Worm (Caenorhabditis elegans): ENCODE data around the gene lys-6.

ce11 chrIV:11592820-11593219, 34.9 kb downstream of the lys-6 start:
- TF ChIP-seq ref-2 (tag; optimal IDR thresholded peaks at IDR 0.05) (no peak), pqm-1 (tag; optimal IDR thresholded peaks at IDR 0.05) (no peak), npax-4 (tag; optimal IDR thresholded peaks at IDR 0.05) (no peak), lin-11 (tag; optimal IDR thresholded peaks at IDR 0.05) (no peak), ceh-9 (tag; optimal IDR thresholded peaks at IDR 0.05) (no peak), pha-4 (tag; optimal IDR thresholded peaks at IDR 0.05) (no peak), nfya-1 (tag; optimal IDR thresholded peaks at IDR 0.05) (no peak), lim-6 (tag; optimal IDR thresholded peaks at IDR 0.05) (no peak), hlh-30 (tag; optimal IDR thresholded peaks at IDR 0.05; ENCODE audit: insufficient read depth) (no peak), sox-4 (tag; optimal IDR thresholded peaks at IDR 0.05) (no peak)
